Worm (Caenorhabditis elegans): ENCODE data around the gene C05D12.5.

C05D12.5 gene

DNA sequence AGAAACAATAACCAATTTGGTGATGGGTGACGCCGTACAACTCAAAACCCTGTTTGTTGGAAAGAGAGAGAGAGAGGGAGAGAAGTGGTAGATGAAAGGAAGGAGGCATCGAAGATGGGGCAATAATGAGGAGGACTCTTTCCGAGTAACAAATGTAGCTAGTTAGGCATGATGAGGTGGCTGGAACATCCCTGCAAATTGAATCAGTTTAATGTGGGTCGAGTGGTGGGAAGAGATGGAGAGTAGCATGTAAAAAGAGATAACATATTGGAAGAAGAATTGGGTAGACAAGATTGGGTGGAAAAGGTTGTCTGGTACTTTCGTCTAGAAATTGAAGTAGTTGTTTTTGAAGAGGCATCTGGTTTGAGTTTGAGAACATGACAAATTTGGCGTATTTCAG is 37.8 kb upstream of the C05D12.5 start:
- TF ChIP-seq nhr-85 (tag) (peak; percentile 47), sox-4 (tag; optimal IDR thresholded peaks at IDR 0.05) (no peak)

ce11 chrII:11398787-11399186 is 35.3 kb upstream of the C05D12.5 start:
- peak; percentile 8 for TF ChIP-seq ceh-8 (GFP tag; optimal IDR thresholded peaks at IDR 0.05)
- no peak for TF ChIP-seq dpl-1 (GFP tag; optimal IDR thresholded peaks at IDR 0.05)

DNA sequence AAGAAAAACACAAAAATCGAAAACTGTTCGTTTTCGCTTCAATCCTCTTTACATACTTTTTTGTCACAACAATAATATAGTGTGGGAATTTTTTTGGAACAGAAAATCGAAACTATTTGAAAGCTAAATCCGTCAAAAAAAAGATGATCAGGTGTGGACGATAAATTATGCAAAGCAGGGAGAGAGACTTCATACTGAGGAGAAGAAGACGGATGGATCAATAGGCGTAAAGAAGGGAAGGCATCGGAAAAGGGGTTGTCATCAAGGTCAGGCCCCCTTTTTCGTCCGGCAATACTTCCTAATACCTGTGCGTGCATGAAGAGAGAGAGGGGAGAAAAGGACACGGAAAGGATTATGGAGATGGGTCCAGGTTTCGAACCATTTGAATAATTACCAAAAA is 33.7 kb upstream of the C05D12.5 start:
- TF ChIP-seq lin-14 (GFP tag; optimal IDR thresholded peaks at IDR 0.05) (peak; percentile 33), mep-1 (tag; optimal IDR thresholded peaks at IDR 0.05) (peak; percentile 55), blmp-1 (tag; optimal IDR thresholded peaks at IDR 0.05) (peak; percentile 52), ztf-4 (tag; optimal IDR thresholded peaks at IDR 0.05) (no peak), snu-23 (GFP tag; optimal IDR thresholded peaks at IDR 0.05) (peak; percentile 14)

DNA sequence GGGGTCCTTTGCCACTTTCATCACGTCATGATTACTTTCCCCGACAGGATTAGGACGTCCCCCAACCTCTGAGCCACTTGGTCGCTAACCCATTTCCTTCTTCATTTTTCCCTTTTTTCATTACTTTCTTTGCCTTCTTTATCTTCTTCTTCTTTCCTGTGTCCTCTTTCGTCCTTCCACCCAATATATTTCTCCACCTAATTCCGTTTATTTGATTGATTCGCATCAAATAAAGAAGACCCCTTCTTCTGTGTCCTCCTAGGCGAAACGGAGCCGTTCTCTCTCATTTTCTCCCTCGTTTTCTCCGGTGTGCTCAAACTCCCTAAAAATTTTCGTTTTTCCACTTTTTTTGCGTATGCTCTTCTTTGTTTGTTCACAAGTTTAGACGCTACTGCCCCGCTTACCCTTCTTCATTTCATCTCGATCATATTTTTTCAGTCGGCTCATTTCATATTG is 24.3 kb upstream of the C05D12.5 start, which contains the start of gene C05D12.7:
Gene C05D12.7 (plus strand): TSS at position 406 of the 456 bp plus-strand sequence.
- TF ChIP-seq mef-2 (tag; optimal IDR thresholded peaks at IDR 0.05) (no peak), lin-14 (GFP tag; optimal IDR thresholded peaks at IDR 0.05) (peak; percentile 22)

ce11 chrII:11415672-11416071 is 18.4 kb upstream of the C05D12.5 start, which contains the start of gene C05D12.1:
Gene C05D12.1, minus strand, starts transcription at chrII:11415772.
- no peak for TF ChIP-seq sup-37 (GFP tag; optimal IDR thresholded peaks at IDR 0.05)
- no peak for TF ChIP-seq tlp-1 (tag; optimal IDR thresholded peaks at IDR 0.05)
- peak; percentile 33 for TF ChIP-seq blmp-1 (tag; optimal IDR thresholded peaks at IDR 0.05)
- no peak for TF ChIP-seq ztf-11 (tag; optimal IDR thresholded peaks at IDR 0.05)
- no peak for TF ChIP-seq mdl-1 (tag; optimal IDR thresholded peaks at IDR 0.05)
- TF ChIP-seq unc-30 (tag; optimal IDR thresholded peaks at IDR 0.05), result no peak

- TF ChIP-seq dsc-1 (tag; optimal IDR thresholded peaks at IDR 0.05) (no peak), mef-2 (tag; optimal IDR thresholded peaks at IDR 0.05) (no peak)
These were observed 16.0 kb upstream of the C05D12.5 start, which contains the start of gene C05D12.2 for ce11 chrII:11417999-11418398. Gene C05D12.2, plus strand, starts transcription at chrII:11418299.

- no peak for TF ChIP-seq nhr-84 (tag; optimal IDR thresholded peaks at IDR 0.05)
- no peak for TF ChIP-seq zag-1 (tag; optimal IDR thresholded peaks at IDR 0.05)
- peak in 1 of 2 experiments; percentile 11 for TF ChIP-seq lin-35 (GFP tag; optimal IDR thresholded peaks at IDR 0.05)
- no peak for TF ChIP-seq pag-3 (tag; optimal IDR thresholded peaks at IDR 0.05; ENCODE audit: borderline replicate concordance, insufficient read depth)
- no peak for TF ChIP-seq dpl-1 (GFP tag; optimal IDR thresholded peaks at IDR 0.05)
- TF ChIP-seq lin-14 (GFP tag; optimal IDR thresholded peaks at IDR 0.05), result no peak
- no peak for TF ChIP-seq ets-5 (GFP tag; IDR thresholded peaks at IDR 0.05)
- TF ChIP-seq lin-15B (tag; optimal IDR thresholded peaks at IDR 0.05), result no peak
- peak; percentile 69 for TF ChIP-seq elt-2 (tag; optimal IDR thresholded peaks at IDR 0.05)
- TF ChIP-seq F16B12.6 (tag; optimal IDR thresholded peaks at IDR 0.05), result no peak
- TF ChIP-seq xbp-1 (tag; optimal IDR thresholded peaks at IDR 0.05), result no peak
- no peak for TF ChIP-seq snu-23 (GFP tag; optimal IDR thresholded peaks at IDR 0.05)
- peak; percentile 0 for TF ChIP-seq nhr-20 (tag; optimal IDR thresholded peaks at IDR 0.05)
- TF ChIP-seq ztf-4 (tag; optimal IDR thresholded peaks at IDR 0.05), result no peak
- TF ChIP-seq efl-3 (GFP tag; optimal IDR thresholded peaks at IDR 0.05), result no peak
- no peak for TF ChIP-seq swsn-7 (tag; optimal IDR thresholded peaks at IDR 0.05)
- no peak for TF ChIP-seq C04F5.9 (tag; optimal IDR thresholded peaks at IDR 0.05)
- no peak for TF ChIP-seq vab-15 (tag; optimal IDR thresholded peaks at IDR 0.05)
These were observed 15.6 kb upstream of the C05D12.5 start for ce11 chrII:11418476-11418875.
